Worm (Caenorhabditis elegans) whole organism, midembryonic: ENCODE results near the gene F08H9.2.

Experiments used
- T22C8.4 ChIP-seq: fragments of 200-800 bp; sonication (Bioruptor generic); IDR thresholded peaks from 2 replicates; pipeline ENCODE4 v1.3.6; 2022; ENCODE audit warnings: missing genetic modification characterization, missing compliant biosample characterization
- cog-1 ChIP-seq: sonication (generic microtip); optimal IDR thresholded peaks from 2 replicates; lab custom pipeline; 2016; ENCODE audit warnings: missing genetic modification characterization, missing compliant biosample characterization
- flt-1 ChIP-seq: fragments of 200-800 bp; sonication (Bioruptor generic); IDR thresholded peaks from 2 replicates; pipeline ENCODE4 v1.3.6; 2022; ENCODE audit warnings: missing genetic modification characterization, missing compliant biosample characterization
- klf-2 ChIP-seq: fragments of 200-800 bp; sonication (Bioruptor generic); conservative IDR thresholded peaks from 2 replicates; pipeline ENCODE4 v1.3.6; 2022; ENCODE audit warnings: missing genetic modification reagents, missing genetic modification characterization, missing compliant biosample characterization
- med-1 ChIP-seq: sonication (generic microtip); optimal IDR thresholded peaks from 2 replicates; lab custom pipeline; 2017; ENCODE audit warnings: missing genetic modification characterization, mild to moderate bottlenecking, missing compliant biosample characterization, antibody characterized with exemption, missing genetic modification reagents; ENCODE audit not compliant: insufficient read depth
- ref-1 ChIP-seq: fragments of 200-800 bp; sonication (Bioruptor generic); conservative IDR thresholded peaks from 2 replicates; pipeline ENCODE4 v1.3.6; 2022; ENCODE audit warnings: missing genetic modification reagents, missing genetic modification characterization, missing compliant biosample characterization
- tab-1 ChIP-seq: fragments of 200-800 bp; sonication (Bioruptor generic); IDR thresholded peaks from 2 replicates; pipeline ENCODE4 v1.3.6; 2022; ENCODE audit warnings: missing genetic modification characterization, missing compliant biosample characterization
- ztf-23 ChIP-seq: fragments of 200-800 bp; sonication (Bioruptor generic); IDR thresholded peaks from 2 replicates; pipeline ENCODE4 v1.3.6; 2022; ENCODE audit warnings: missing genetic modification reagents, missing genetic modification characterization, missing compliant biosample characterization
- ztf-29 ChIP-seq: fragments of 200-800 bp; sonication (Bioruptor generic); IDR thresholded peaks from 2 replicates; pipeline ENCODE4 v1.3.6; 2022; ENCODE audit warnings: missing genetic modification reagents, missing genetic modification characterization, missing compliant biosample characterization

DNA sequence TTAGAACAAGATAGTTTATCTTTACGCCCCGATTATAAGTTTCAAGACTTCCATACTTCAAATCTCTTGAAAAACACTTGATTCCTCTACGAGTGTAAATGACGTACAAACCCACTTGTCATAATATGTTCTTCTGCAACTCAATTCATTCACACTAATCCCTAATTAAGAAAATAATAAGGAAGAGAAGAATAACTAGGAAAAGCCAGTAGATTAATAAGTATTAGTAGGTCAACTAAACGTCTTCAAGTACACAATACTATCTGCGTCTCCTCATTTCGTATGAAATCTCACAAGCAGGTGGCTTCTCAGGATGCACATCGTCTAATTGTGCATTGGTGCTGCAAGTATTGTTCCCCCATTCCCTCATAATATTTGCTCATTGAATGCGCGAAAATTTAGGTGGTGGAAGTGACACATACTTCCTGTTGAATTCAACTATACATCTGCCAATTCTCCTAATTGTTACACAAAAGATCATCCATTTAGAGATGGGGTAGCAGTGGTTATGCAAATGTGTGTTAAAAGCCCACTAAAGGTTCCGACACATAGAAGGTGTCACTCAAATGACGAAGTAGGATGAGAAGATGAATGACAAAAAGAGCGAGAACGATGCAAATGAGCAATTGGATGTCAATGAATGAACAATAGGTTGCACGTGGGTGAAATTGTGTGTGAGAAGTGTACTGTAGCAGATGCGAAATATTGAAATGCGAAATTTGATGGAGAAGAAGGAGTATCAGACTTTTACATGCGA is 33.2 kb upstream of the F08H9.2 start:
- TF ChIP-seq ztf-29 (GFP tag; lab: Robert Waterston, UW) (no peak), tab-1 (GFP tag; lab: Robert Waterston, UW) (no peak), med-1 (GFP tag; lab: Kevin White, UChicago) (no peak), cog-1 (tag; lab: Kevin White, UChicago) (no peak), T22C8.4 (no peak), klf-2 (GFP tag; lab: Robert Waterston, UW) (no peak), ref-1 (GFP tag; lab: Robert Waterston, UW) (no peak), flt-1 (GFP tag; lab: Robert Waterston, UW) (no peak), ztf-23 (GFP tag; lab: Robert Waterston, UW) (no peak)
